Fruit fly (Drosophila melanogaster): ENCODE results near the gene Graf.

Graf gene

DNA sequence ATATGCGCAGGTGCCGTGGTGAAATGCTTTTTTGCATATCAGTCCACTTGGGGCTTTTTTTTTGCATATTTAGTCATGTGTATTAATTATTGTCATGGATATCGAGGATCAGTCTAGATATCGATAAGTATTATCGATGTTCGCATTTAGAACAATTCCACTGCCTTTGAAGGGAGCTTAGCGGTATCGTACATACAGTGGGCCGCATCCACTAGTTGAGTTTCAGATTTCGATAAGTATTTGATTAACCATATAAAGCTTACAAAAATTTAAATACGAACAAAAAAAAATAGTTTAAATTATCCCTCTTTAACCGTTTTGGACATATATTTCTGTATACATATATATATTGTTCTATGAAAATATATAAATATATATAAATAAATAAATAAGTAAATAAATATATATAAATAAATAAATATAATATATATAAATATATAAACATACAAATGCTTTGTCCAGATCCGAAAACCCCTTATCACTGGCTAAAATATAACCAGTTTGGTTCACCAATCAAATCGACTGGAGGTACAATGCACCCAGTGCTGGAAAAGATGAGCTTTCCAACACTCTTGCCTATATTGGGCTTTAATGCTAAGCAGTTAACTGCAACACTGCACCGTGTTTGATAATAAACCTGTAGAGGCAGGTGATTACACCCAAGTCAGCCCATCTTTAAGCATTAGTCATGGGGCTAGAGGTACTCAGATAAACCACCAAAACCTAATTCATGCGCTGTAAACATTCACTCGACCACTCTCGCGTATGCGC lies 42.5 kb upstream of the Graf start:
- TF ChIP-seq CG10321 (GFP tag; IDR thresholded peaks at IDR 0.05), result no peak
- TF ChIP-seq CG15514 (GFP tag; optimal IDR thresholded peaks at IDR 0.05), result peak; percentile 47
- TF ChIP-seq CG10543 (GFP tag; optimal IDR thresholded peaks at IDR 0.05), result no peak
- TF ChIP-seq Fer1 (GFP tag; optimal IDR thresholded peaks at IDR 0.05), result peak; percentile 6
- no peak for TF ChIP-seq gsb (GFP tag; IDR thresholded peaks at IDR 0.05)
- TF ChIP-seq CG18476 (GFP tag; optimal IDR thresholded peaks at IDR 0.05), result no peak
- TF ChIP-seq bigmax (GFP tag; optimal IDR thresholded peaks at IDR 0.05), result no peak
- peak; percentile 59; the same call in 2 of the 3 replicates for TF ChIP-seq vnd (GFP tag; IDR thresholded peaks at IDR 0.05; ENCODE audit: partially characterized antibody)
- peak; percentile 22 for TF ChIP-seq nmo (GFP tag; optimal IDR thresholded peaks at IDR 0.05)
- no peak for TF ChIP-seq Blimp-1 (GFP tag; optimal IDR thresholded peaks at IDR 0.05)
- TF ChIP-seq gem (tag; optimal IDR thresholded peaks at IDR 0.05), result peak; percentile 62
- no peak for TF ChIP-seq CG6175 (GFP tag; IDR thresholded peaks at IDR 0.05)
- TF ChIP-seq cwo (GFP tag; optimal IDR thresholded peaks at IDR 0.05), result no peak
- no peak for TF ChIP-seq CG9437 (GFP tag; optimal IDR thresholded peaks at IDR 0.05)
- TF ChIP-seq Ptx1 (GFP tag; IDR thresholded peaks at IDR 0.05), result peak; percentile 39
- no peak for TF ChIP-seq CG4730 (GFP tag; IDR thresholded peaks at IDR 0.05)
- no peak for TF ChIP-seq Atf3 (GFP tag; optimal IDR thresholded peaks at IDR 0.05)
- TF ChIP-seq sob (GFP tag; IDR thresholded peaks at IDR 0.05), result no peak
- peak; percentile 4 for TF ChIP-seq dmrt99B (tag; optimal IDR thresholded peaks at IDR 0.05)
- TF ChIP-seq gfzf (GFP tag; optimal IDR thresholded peaks at IDR 0.05), result peak; percentile 38
- no peak for TF ChIP-seq Ravus (GFP tag; IDR thresholded peaks at IDR 0.05)
- no peak for TF ChIP-seq CG6683 (GFP tag; optimal IDR thresholded peaks at IDR 0.05)
- TF ChIP-seq CG11723 (GFP tag; optimal IDR thresholded peaks at IDR 0.05), result no peak
- TF ChIP-seq CG18599 (GFP tag; optimal IDR thresholded peaks at IDR 0.05), result peak; percentile 33
- TF ChIP-seq CG3163 (GFP tag; optimal IDR thresholded peaks at IDR 0.05), result no peak
- no peak for TF ChIP-seq Dp (GFP tag; optimal IDR thresholded peaks at IDR 0.05)
- TF ChIP-seq lbe (GFP tag; optimal IDR thresholded peaks at IDR 0.05), result no peak
- no peak for TF ChIP-seq fu2 (GFP tag; optimal IDR thresholded peaks at IDR 0.05)
- peak; percentile 75 for TF ChIP-seq Bgb (GFP tag; IDR thresholded peaks at IDR 0.05; ENCODE audit: partially characterized antibody)
- peak; percentile 33 for TF ChIP-seq CG17829 (tag; optimal IDR thresholded peaks at IDR 0.05)
- TF ChIP-seq CG16813 (GFP tag; IDR thresholded peaks at IDR 0.05; ENCODE audit: partially characterized antibody), result peak; percentile 76
- peak; percentile 55 for TF ChIP-seq ato (GFP tag; IDR thresholded peaks at IDR 0.05; ENCODE audit: partially characterized antibody)
- no peak for TF ChIP-seq Optix (GFP tag; IDR thresholded peaks at IDR 0.05)
- peak; percentile 40 for TF ChIP-seq CoRest (tag; optimal IDR thresholded peaks at IDR 0.05)
- no peak for TF ChIP-seq YL-1 (GFP tag; optimal IDR thresholded peaks at IDR 0.05)
- TF ChIP-seq pros (GFP tag; optimal IDR thresholded peaks at IDR 0.05), result no peak
- TF ChIP-seq az2 (GFP tag; optimal IDR thresholded peaks at IDR 0.05), result peak; percentile 6
- no peak for TF ChIP-seq Camta (GFP tag; optimal IDR thresholded peaks at IDR 0.05)
- no peak for TF ChIP-seq CG7556 (GFP tag; optimal IDR thresholded peaks at IDR 0.05)
- TF ChIP-seq E2f1 (GFP tag; IDR thresholded peaks at IDR 0.05), result no peak
- TF ChIP-seq CG8281 (tag; optimal IDR thresholded peaks at IDR 0.05), result no peak
- no peak for TF ChIP-seq croc (GFP tag; conservative IDR thresholded peaks at IDR 0.05)
- peak; percentile 34 for TF ChIP-seq CG6765 (GFP tag; optimal IDR thresholded peaks at IDR 0.05)
- no peak for TF ChIP-seq danr (GFP tag; IDR thresholded peaks at IDR 0.05)
- no peak for TF ChIP-seq CG10366 (GFP tag; IDR thresholded peaks at IDR 0.05)
- TF ChIP-seq CG7987 (GFP tag; optimal IDR thresholded peaks at IDR 0.05), result no peak
- TF ChIP-seq Sox102F (GFP tag; optimal IDR thresholded peaks at IDR 0.05), result no peak
- TF ChIP-seq Gsc (GFP tag; IDR thresholded peaks at IDR 0.05), result no peak
- TF ChIP-seq Nf-YC (tag; optimal IDR thresholded peaks at IDR 0.05), result peak; percentile 88
